Worm (Caenorhabditis elegans) whole organism, L4 larva: ENCODE measurements around the gene T24H10.5.

ENCODE experiments used
- D1046.2 ChIP-seq: fragments of 200-800 bp; sonication (Bioruptor generic); IDR thresholded peaks from 2 replicates; pipeline ENCODE4 v1.3.6; 2022; ENCODE audit warnings: missing genetic modification characterization, missing compliant biosample characterization
- F10B5.3 ChIP-seq: sonication (generic microtip); optimal IDR thresholded peaks from 2 replicates; lab custom pipeline; 2016; ENCODE audit warnings: mild to moderate bottlenecking, missing genetic modification characterization, missing compliant biosample characterization
- F26F4.8 ChIP-seq: fragments of 200-800 bp; sonication (Bioruptor generic); conservative IDR thresholded peaks from 2 replicates; pipeline ENCODE4 v1.3.6; 2022; ENCODE audit warnings: missing genetic modification characterization, missing compliant biosample characterization
- F37D6.2 ChIP-seq: sonication (generic microtip); optimal IDR thresholded peaks from 2 replicates; lab custom pipeline; 2016; ENCODE audit warnings: mild to moderate bottlenecking, missing genetic modification characterization, missing compliant biosample characterization
- F49E8.2 ChIP-seq: sonication (generic microtip); optimal IDR thresholded peaks from 2 replicates; lab custom pipeline; 2016; ENCODE audit warnings: missing compliant biosample characterization, mild to moderate bottlenecking, missing genetic modification characterization, borderline replicate concordance
- Y5F2A.4 ChIP-seq: fragments of 200-800 bp; sonication (Bioruptor generic); optimal IDR thresholded peaks from 2 replicates; lab custom pipeline; 2018; ENCODE audit warnings: mild to moderate bottlenecking, missing genetic modification characterization, missing compliant biosample characterization
- Y75B8A.6 ChIP-seq: fragments of 200-800 bp; sonication (Bioruptor generic); IDR thresholded peaks from 2 replicates; pipeline ENCODE4 v1.3.6; 2022; ENCODE audit warnings: missing genetic modification reagents, missing genetic modification characterization, missing compliant biosample characterization
- ZK337.2 ChIP-seq: fragments of 200-800 bp; sonication (Bioruptor generic); IDR thresholded peaks from 2 replicates; pipeline ENCODE4 v1.3.6; 2022; ENCODE audit warnings: missing genetic modification reagents, missing genetic modification characterization, missing compliant biosample characterization
- aly-2 ChIP-seq: sonication (generic microtip); optimal IDR thresholded peaks from 2 replicates; lab custom pipeline; 2018; ENCODE audit warnings: missing biosample characterization, missing genetic modification characterization
- ceh-20 ChIP-seq: fragments of 200-800 bp; sonication (Bioruptor generic); IDR thresholded peaks from 2 replicates; pipeline ENCODE4 v1.3.6; 2022; ENCODE audit warnings: missing genetic modification reagents, missing genetic modification characterization, missing compliant biosample characterization
- ceh-62 ChIP-seq: sonication (generic microtip); optimal IDR thresholded peaks from 2 replicates; lab custom pipeline; 2017; ENCODE audit warnings: missing biosample characterization, missing genetic modification characterization
- ctbp-1 ChIP-seq: fragments of 200-800 bp; sonication (Bioruptor generic); IDR thresholded peaks from 2 replicates; pipeline ENCODE4 v1.3.6; 2022; ENCODE audit warnings: missing genetic modification reagents, missing genetic modification characterization, missing compliant biosample characterization
- daf-19 ChIP-seq: fragments of 200-800 bp; sonication (Bioruptor generic); conservative IDR thresholded peaks from 2 replicates; pipeline ENCODE4 v1.3.6; 2022; ENCODE audit warnings: missing genetic modification characterization, missing compliant biosample characterization
- dmd-8 ChIP-seq: fragments of 200-800 bp; sonication (Bioruptor generic); IDR thresholded peaks from 2 replicates; pipeline ENCODE4 v1.3.6; 2022; ENCODE audit warnings: missing genetic modification characterization, missing compliant biosample characterization
- duxl-1 ChIP-seq: sonication (generic microtip); optimal IDR thresholded peaks from 2 replicates; lab custom pipeline; 2016; ENCODE audit warnings: mild to moderate bottlenecking, missing genetic modification characterization, moderate library complexity, missing compliant biosample characterization; ENCODE audit not compliant: poor library complexity
- dve-1 ChIP-seq: sonication (generic microtip); optimal IDR thresholded peaks from 2 replicates; lab custom pipeline; 2017; ENCODE audit warnings: antibody characterized with exemption, mild to moderate bottlenecking, missing genetic modification characterization, missing compliant biosample characterization; ENCODE audit not compliant: insufficient read depth
- egl-43 ChIP-seq: fragments of 200-800 bp; sonication (Bioruptor generic); IDR thresholded peaks from 2 replicates; pipeline ENCODE4 v1.3.6; 2022; ENCODE audit warnings: missing genetic modification reagents, missing genetic modification characterization, missing compliant biosample characterization
- hlh-11 ChIP-seq: fragments of 200-800 bp; sonication (Bioruptor generic); optimal IDR thresholded peaks from 2 replicates; lab custom pipeline; 2018; ENCODE audit warnings: mild to moderate bottlenecking, missing genetic modification characterization, missing compliant biosample characterization
- hmg-1.1 ChIP-seq: fragments of 200-800 bp; sonication (Bioruptor generic); IDR thresholded peaks from 2 replicates; pipeline ENCODE4 v1.3.6; 2022; ENCODE audit warnings: missing genetic modification reagents, missing genetic modification characterization, missing compliant biosample characterization
- lin-1 ChIP-seq: fragments of 200-800 bp; sonication (Bioruptor generic); IDR thresholded peaks from 2 replicates; pipeline ENCODE4 v1.3.6; 2022; ENCODE audit warnings: missing genetic modification reagents, missing genetic modification characterization, missing compliant biosample characterization
- lin-13 ChIP-seq: fragments of 150-350 bp; optimal IDR thresholded peaks from 2 replicates; lab custom pipeline; 2014; ENCODE audit warnings: missing biosample characterization, missing genetic modification reagents, missing genetic modification characterization
- lin-15B ChIP-seq: fragments of 150-350 bp; sonication (generic microtip); optimal IDR thresholded peaks from 3 replicates; lab custom pipeline; 2014; ENCODE audit warnings: missing biosample characterization, missing genetic modification characterization
- lin-29 ChIP-seq: fragments of 200-800 bp; sonication (Bioruptor generic); IDR thresholded peaks from 2 replicates; pipeline ENCODE4 v1.3.6; 2022; ENCODE audit warnings: missing genetic modification reagents, missing genetic modification characterization, missing compliant biosample characterization
- lir-3 ChIP-seq: sonication (generic microtip); optimal IDR thresholded peaks from 2 replicates; lab custom pipeline; 2016; ENCODE audit warnings: mild to moderate bottlenecking, missing genetic modification characterization, missing compliant biosample characterization
- madf-9 ChIP-seq: fragments of 200-800 bp; sonication (Bioruptor generic); conservative IDR thresholded peaks from 2 replicates; pipeline ENCODE4 v1.3.6; 2022; ENCODE audit warnings: missing genetic modification reagents, missing genetic modification characterization, missing compliant biosample characterization
- mep-1 ChIP-seq: fragments of 150-350 bp; sonication (generic microtip); optimal IDR thresholded peaks from 3 replicates; lab custom pipeline; 2014; ENCODE audit warnings: missing biosample characterization, missing genetic modification characterization
- mxl-2 ChIP-seq: fragments of 200-800 bp; sonication (Bioruptor generic); conservative IDR thresholded peaks from 2 replicates; pipeline ENCODE4 v1.3.6; 2022; ENCODE audit warnings: missing genetic modification reagents, missing genetic modification characterization, missing compliant biosample characterization
- mxl-3 ChIP-seq: fragments of 200-800 bp; sonication (Bioruptor generic); optimal IDR thresholded peaks from 2 replicates; lab custom pipeline; 2018; ENCODE audit warnings: mild to moderate bottlenecking, missing genetic modification characterization, missing compliant biosample characterization
- nhr-10 ChIP-seq: fragments of 150-350 bp; optimal IDR thresholded peaks from 2 replicates; lab custom pipeline; 2014; ENCODE audit warnings: missing biosample characterization, missing genetic modification characterization
- nhr-111 ChIP-seq: fragments of 200-800 bp; sonication (Bioruptor generic); optimal IDR thresholded peaks from 2 replicates; lab custom pipeline; 2018; ENCODE audit warnings: mild to moderate bottlenecking, missing genetic modification characterization, missing compliant biosample characterization
- nhr-237 ChIP-seq: sonication (generic microtip); optimal IDR thresholded peaks from 2 replicates; lab custom pipeline; 2017; ENCODE audit warnings: missing biosample characterization, missing genetic modification characterization
- nhr-25 ChIP-seq: sonication (generic microtip); optimal IDR thresholded peaks from 2 replicates; lab custom pipeline; 2017; ENCODE audit warnings: missing genetic modification characterization, mild to moderate bottlenecking, missing compliant biosample characterization, antibody characterized with exemption, moderate library complexity, borderline replicate concordance; ENCODE audit not compliant: insufficient read depth
- nhr-28 ChIP-seq: fragments of 150-350 bp; optimal IDR thresholded peaks from 2 replicates; lab custom pipeline; 2014; ENCODE audit warnings: missing biosample characterization, missing genetic modification characterization
- nhr-41 ChIP-seq: fragments of 200-800 bp; sonication (Bioruptor generic); IDR thresholded peaks from 2 replicates; pipeline ENCODE4 v1.3.6; 2022; ENCODE audit warnings: missing genetic modification reagents, missing genetic modification characterization, missing compliant biosample characterization
- nhr-42 ChIP-seq: fragments of 200-800 bp; sonication (Bioruptor generic); IDR thresholded peaks from 2 replicates; pipeline ENCODE4 v1.3.6; 2022; ENCODE audit warnings: missing genetic modification characterization, missing compliant biosample characterization
- rbr-2 ChIP-seq: sonication (generic microtip); optimal IDR thresholded peaks from 2 replicates; lab custom pipeline; 2016; ENCODE audit warnings: missing genotype, missing genetic modification characterization, missing compliant biosample characterization
- saeg-2 ChIP-seq: fragments of 200-800 bp; sonication (Bioruptor generic); IDR thresholded peaks from 2 replicates; pipeline ENCODE4 v1.3.6; 2022; ENCODE audit warnings: missing genetic modification reagents, missing genetic modification characterization, missing compliant biosample characterization
- sdz-12 ChIP-seq: fragments of 200-800 bp; sonication (Bioruptor generic); optimal IDR thresholded peaks from 2 replicates; lab custom pipeline; 2018; ENCODE audit warnings: mild to moderate bottlenecking, missing genetic modification characterization, missing compliant biosample characterization
- set-16 ChIP-seq: fragments of 200-800 bp; sonication (Bioruptor generic); IDR thresholded peaks from 2 replicates; pipeline ENCODE4 v1.3.6; 2022; ENCODE audit warnings: missing genetic modification reagents, missing genetic modification characterization, missing compliant biosample characterization
- skn-1 ChIP-seq: fragments of 150-350 bp; optimal IDR thresholded peaks from 2 replicates; lab custom pipeline; 2014; ENCODE audit warnings: missing biosample characterization, missing genetic modification characterization
- snpc-4 ChIP-seq: fragments of 150-350 bp; optimal IDR thresholded peaks from 2 replicates; lab custom pipeline; 2014; ENCODE audit warnings: missing biosample characterization, missing genetic modification characterization
- tag-97 ChIP-seq: fragments of 200-800 bp; sonication (Bioruptor generic); IDR thresholded peaks from 2 replicates; pipeline ENCODE4 v1.3.6; 2022; ENCODE audit warnings: missing genetic modification characterization, missing compliant biosample characterization
- unc-130 ChIP-seq: sonication (generic microtip); optimal IDR thresholded peaks from 2 replicates; lab custom pipeline; 2016; ENCODE audit warnings: missing genetic modification reagents, missing genetic modification characterization, missing compliant biosample characterization
- unc-62 ChIP-seq, 3 experiments: fragments of 150-350 bp in 1 of 3; sonication (generic microtip); optimal IDR thresholded peaks in 2 of 3; peaks in 1 of 3; 1 replicate in 1 of 3; 2 replicates in 2 of 3; lab custom pipeline; 2014 to 2017; ENCODE audit warnings: missing biosample characterization in 3 of 3, missing genetic modification characterization in 3 of 3, missing genetic modification reagents in 3 of 3, missing genotype in 1 of 3
- vab-7 ChIP-seq: fragments of 200-800 bp; sonication (Bioruptor generic); IDR thresholded peaks from 2 replicates; pipeline ENCODE4 v1.3.6; 2022; ENCODE audit warnings: missing genetic modification reagents, missing genetic modification characterization, missing compliant biosample characterization
- zag-1 ChIP-seq: fragments of 150-350 bp; optimal IDR thresholded peaks from 2 replicates; lab custom pipeline; 2014; ENCODE audit warnings: missing biosample characterization, missing genetic modification characterization
- zfp-2 ChIP-seq: sonication (generic microtip); optimal IDR thresholded peaks from 2 replicates; lab custom pipeline; 2016; ENCODE audit warnings: mild to moderate bottlenecking, missing genetic modification characterization, missing compliant biosample characterization
- zfp-3 ChIP-seq: fragments of 200-800 bp; sonication (Bioruptor generic); conservative IDR thresholded peaks from 2 replicates; pipeline ENCODE4 v1.3.6; 2022; ENCODE audit warnings: missing genetic modification reagents, missing genetic modification characterization, missing compliant biosample characterization

Gene T24H10.5

DNA sequence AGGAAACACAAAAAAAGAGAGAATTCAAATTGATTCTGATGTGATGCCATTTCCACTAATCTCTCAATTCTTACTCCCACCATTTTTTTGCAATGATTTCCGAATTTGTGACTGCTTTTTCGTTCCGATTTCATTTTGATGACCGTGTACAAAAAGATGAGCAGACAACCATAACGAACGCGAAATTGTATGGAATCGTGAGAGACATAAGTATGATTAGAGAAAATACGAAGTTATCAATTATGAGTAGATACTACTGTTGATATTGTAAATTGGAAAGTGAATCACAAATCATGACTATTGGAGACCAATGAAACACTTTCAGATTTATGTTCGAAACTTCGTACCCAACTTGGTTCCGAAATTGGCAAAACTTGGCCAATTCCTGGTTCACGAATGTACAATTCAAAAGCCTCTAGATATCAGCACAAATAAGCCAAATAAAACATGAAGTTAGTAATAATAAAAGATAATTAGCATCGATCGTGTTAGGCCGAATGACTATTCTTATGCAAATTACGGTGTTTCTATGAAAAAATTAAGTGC lies 10.6 kb downstream of the T24H10.5 start (continued):
- TF ChIP-seq F26F4.8 (GFP tag; lab: Robert Waterston, UW) (no peak), unc-130 (GFP tag; lab: Kevin White, UChicago) (no peak), nhr-25 (tag; lab: Kevin White, UChicago) (no peak), ctbp-1 (GFP tag; lab: Robert Waterston, UW) (no peak), mxl-2 (GFP tag; lab: Robert Waterston, UW) (no peak), snpc-4 (no peak), skn-1 (tag; lab: Kevin White, UChicago) (no peak), dmd-8 (GFP tag; lab: Robert Waterston, UW) (no peak), sdz-12 (GFP tag; lab: Kevin White, UChicago) (no peak), lin-1 (GFP tag; lab: Robert Waterston, UW) (peak; percentile 26; the same call in 1 of the 2 replicates), F37D6.2 (no peak)
- TF ChIP-seq, all 104 proteins: peak for 10

ce11 chrII:9112851-9113250 lies 12.0 kb downstream of the T24H10.5 start, which contains the start of gene jun-1:
Gene jun-1 (plus strand): TSS chrII:9113157.
- 0 out of 2 replicates have a peak, but pooled peaks have one; percentile 35 for TF ChIP-seq ceh-20
- TF ChIP-seq Y5F2A.4 = no peak
- no peak for TF ChIP-seq D1046.2 (GFP tag; lab: Robert Waterston, UW)
- TF ChIP-seq hmg-1.1 (GFP tag; lab: Robert Waterston, UW) = peak; percentile 67; the same call in 1 of the 2 replicates
- no peak for TF ChIP-seq F10B5.3 (tag; lab: Kevin White, UChicago)
- TF ChIP-seq lin-29 (GFP tag; lab: Robert Waterston, UW) = no peak
- TF ChIP-seq hlh-11 = peak; percentile 91
- TF ChIP-seq F49E8.2 = no peak
- no peak for TF ChIP-seq ZK337.2 (GFP tag; lab: Robert Waterston, UW)
- TF ChIP-seq set-16 (GFP tag; lab: Robert Waterston, UW) = peak; percentile 41
- TF ChIP-seq aly-2 (tag; lab: Kevin White, UChicago) = no peak
- TF ChIP-seq lin-13 (GFP tag; lab: Kevin White, UChicago) = no peak
- TF ChIP-seq duxl-1 (tag; lab: Kevin White, UChicago) = no peak
- no peak for TF ChIP-seq nhr-41
- no peak for TF ChIP-seq zag-1 (tag; lab: Kevin White, UChicago)
- peak; percentile 89 for TF ChIP-seq nhr-28
- TF ChIP-seq zfp-2 (tag; lab: Kevin White, UChicago) = no peak
- no peak for TF ChIP-seq daf-19 (GFP tag; lab: Robert Waterston, UW)
- TF ChIP-seq rbr-2 (tag; lab: Kevin White, UChicago) = peak; percentile 83
- TF ChIP-seq unc-62 (GFP tag; optimal IDR thresholded peaks at IDR 0.05 in 1 of 2; lab: Kevin White, UChicago) = peak in 1 of 2 experiments; percentile 100
- no peak for TF ChIP-seq unc-62 (tag; optimal IDR thresholded peaks at IDR 0.05; lab: Kevin White, UChicago)
- peak; percentile 93 for TF ChIP-seq dve-1
- peak; percentile 56 for TF ChIP-seq mxl-3 (GFP tag; lab: Kevin White, UChicago)
- no peak for TF ChIP-seq F26F4.8 (GFP tag; lab: Robert Waterston, UW)
- no peak for TF ChIP-seq nhr-111 (GFP tag; lab: Kevin White, UChicago)
- TF ChIP-seq vab-7 (GFP tag; lab: Robert Waterston, UW) = no peak
- peak; percentile 17 for TF ChIP-seq nhr-10 (tag; lab: Kevin White, UChicago)
- TF ChIP-seq lir-3 (tag; lab: Kevin White, UChicago) = no peak
- peak; percentile 93 for TF ChIP-seq mep-1
- TF ChIP-seq egl-43 (GFP tag; lab: Robert Waterston, UW) = no peak
- TF ChIP-seq nhr-237 (tag; lab: Kevin White, UChicago) = peak; percentile 25
- TF ChIP-seq saeg-2 = no peak
- TF ChIP-seq zfp-3 (GFP tag; lab: Robert Waterston, UW) = no peak; the same call in 1 of the 2 replicates
- peak; percentile 38 for TF ChIP-seq F37D6.2
- TF ChIP-seq Y75B8A.6 (GFP tag; lab: Robert Waterston, UW) = no peak
- TF ChIP-seq madf-9 = no peak
- no peak for TF ChIP-seq ceh-62 (tag; lab: Kevin White, UChicago)
- TF ChIP-seq nhr-42 (GFP tag; lab: Robert Waterston, UW) = no peak
- no peak for TF ChIP-seq tag-97 (GFP tag; lab: Robert Waterston, UW)
- no peak for TF ChIP-seq lin-15B (tag; lab: Kevin White, UChicago)
- TF ChIP-seq unc-130 (GFP tag; lab: Kevin White, UChicago) = no peak
